Worm (Caenorhabditis elegans) whole organism, L1 larva: ENCODE measurements around the gene ttbk-4.

Experiments used
- C16A3.4 ChIP-seq: fragments of 150-350 bp; optimal IDR thresholded peaks from 2 replicates; lab custom pipeline; 2014; ENCODE audit warnings: missing biosample characterization, missing genetic modification characterization
- C34B4.2 ChIP-seq: sonication (generic microtip); optimal IDR thresholded peaks from 2 replicates; lab custom pipeline; 2017; ENCODE audit warnings: mild to moderate bottlenecking, missing genetic modification characterization, missing compliant biosample characterization
- Y116A8C.19 ChIP-seq: sonication (generic microtip); optimal IDR thresholded peaks from 2 replicates; lab custom pipeline; 2016; ENCODE audit warnings: missing compliant biosample characterization, missing genetic modification characterization, borderline replicate concordance
- alr-1 ChIP-seq: fragments of 200-800 bp; sonication (Bioruptor generic); optimal IDR thresholded peaks from 2 replicates; lab custom pipeline; 2018; ENCODE audit warnings: borderline replicate concordance, mild to moderate bottlenecking, missing genetic modification characterization, missing compliant biosample characterization
- ama-1 ChIP-seq: fragments of 150-350 bp; optimal IDR thresholded peaks from 2 replicates; lab custom pipeline; 2014
- ceh-82 ChIP-seq, 3 experiments: fragments of 150-350 bp in 1 of 3; sonication (generic microtip) in 2 of 3; optimal IDR thresholded peaks; 2 replicates each; lab custom pipeline; 2014 to 2017; ENCODE audit warnings: missing biosample characterization in 3 of 3, missing genetic modification characterization in 3 of 3
- ceh-90 ChIP-seq: sonication (generic microtip); optimal IDR thresholded peaks from 2 replicates; lab custom pipeline; 2016; ENCODE audit warnings: missing genetic modification characterization, missing compliant biosample characterization
- dpl-1 ChIP-seq, 3 experiments: fragments of 150-350 bp in 2 of 3; sonication (generic microtip) in 1 of 3; optimal IDR thresholded peaks; 2 replicates each; lab custom pipeline; 2014 to 2017; ENCODE audit warnings: missing biosample characterization in 3 of 3, missing genetic modification characterization in 3 of 3, missing genetic modification reagents in 3 of 3
- dsc-1 ChIP-seq: sonication (generic microtip); optimal IDR thresholded peaks from 2 replicates; lab custom pipeline; 2016; ENCODE audit warnings: mild to moderate bottlenecking, missing genetic modification characterization, missing compliant biosample characterization
- efl-1 ChIP-seq, 4 experiments: fragments of 150-350 bp; optimal IDR thresholded peaks in 3 of 4; peaks in 1 of 4; 1 replicate in 1 of 4; 2 replicates in 3 of 4; lab custom pipeline; 2014; ENCODE audit warnings: missing biosample characterization in 2 of 4, missing genetic modification characterization in 2 of 4, missing genetic modification reagents in 2 of 4
- egl-27 ChIP-seq, 2 experiments: fragments of 150-350 bp in 1 of 2; sonication (generic microtip); optimal IDR thresholded peaks; 3 replicates each; lab custom pipeline; 2017 to 2018; ENCODE audit warnings: missing biosample characterization in 2 of 2, missing genetic modification characterization in 2 of 2, missing genetic modification reagents in 2 of 2
- elt-2 ChIP-seq: sonication (generic microtip); optimal IDR thresholded peaks from 2 replicates; lab custom pipeline; 2016; ENCODE audit warnings: missing genetic modification characterization, mild to moderate bottlenecking, inconsistent platforms, missing compliant biosample characterization, missing genetic modification reagents
- fkh-10 ChIP-seq: sonication (generic microtip); optimal IDR thresholded peaks from 2 replicates; lab custom pipeline; 2017; ENCODE audit warnings: missing biosample characterization, missing genetic modification reagents, missing genetic modification characterization
- fkh-8 ChIP-seq: sonication (generic microtip); optimal IDR thresholded peaks from 2 replicates; lab custom pipeline; 2016; ENCODE audit warnings: mild to moderate bottlenecking, missing genetic modification characterization, missing compliant biosample characterization
- hlh-4 ChIP-seq: sonication (generic microtip); optimal IDR thresholded peaks from 2 replicates; lab custom pipeline; 2016; ENCODE audit warnings: mild to moderate bottlenecking, missing genetic modification characterization, missing compliant biosample characterization
- hpl-2 ChIP-seq: fragments of 150-350 bp; optimal IDR thresholded peaks from 2 replicates; lab custom pipeline; 2014; ENCODE audit warnings: missing biosample characterization, missing genetic modification reagents, missing genetic modification characterization
- irx-1 ChIP-seq: sonication (generic microtip); optimal IDR thresholded peaks from 2 replicates; lab custom pipeline; 2016; ENCODE audit warnings: missing genetic modification characterization, missing compliant biosample characterization
- isw-1 ChIP-seq: fragments of 200-800 bp; sonication (Bioruptor generic); IDR thresholded peaks from 2 replicates; pipeline ENCODE4 v1.3.6; 2022; ENCODE audit warnings: missing genetic modification characterization, missing compliant biosample characterization
- lin-14 ChIP-seq: fragments of 200-800 bp; sonication (Bioruptor generic); optimal IDR thresholded peaks from 2 replicates; lab custom pipeline; 2018; ENCODE audit warnings: mild to moderate bottlenecking, missing genetic modification characterization, moderate library complexity, missing compliant biosample characterization
- lin-35 ChIP-seq, 2 experiments: fragments of 150-350 bp; optimal IDR thresholded peaks; 2 replicates each; lab custom pipeline; 2014; ENCODE audit warnings: missing biosample characterization in 2 of 2, missing genetic modification characterization in 2 of 2, missing genetic modification reagents in 2 of 2
- lin-39 ChIP-seq: fragments of 150-350 bp; optimal IDR thresholded peaks from 2 replicates; lab custom pipeline; 2014; ENCODE audit warnings: missing biosample characterization, missing genetic modification reagents, missing genetic modification characterization
- lir-3 ChIP-seq: sonication (generic microtip); optimal IDR thresholded peaks from 2 replicates; lab custom pipeline; 2016; ENCODE audit warnings: mild to moderate bottlenecking, missing genetic modification characterization, moderate library complexity, missing compliant biosample characterization; ENCODE audit not compliant: poor library complexity
- lsy-2 ChIP-seq, 2 experiments: fragments of 150-350 bp; optimal IDR thresholded peaks; 2 replicates each; lab custom pipeline; 2014; ENCODE audit warnings: missing biosample characterization in 2 of 2, missing genetic modification characterization in 2 of 2
- nhr-11 ChIP-seq: fragments of 150-350 bp; optimal IDR thresholded peaks from 2 replicates; lab custom pipeline; 2014; ENCODE audit warnings: missing biosample characterization, missing genetic modification characterization
- nhr-12 ChIP-seq: sonication (generic microtip); optimal IDR thresholded peaks from 2 replicates; lab custom pipeline; 2017; ENCODE audit warnings: missing biosample characterization, missing genetic modification characterization
- nhr-19 ChIP-seq: fragments of 200-800 bp; sonication (Bioruptor generic); conservative IDR thresholded peaks from 2 replicates; pipeline ENCODE4 v1.3.6; 2022; ENCODE audit warnings: missing genetic modification characterization, missing compliant biosample characterization
- nhr-20 ChIP-seq: sonication (generic microtip); optimal IDR thresholded peaks from 2 replicates; lab custom pipeline; 2016; ENCODE audit warnings: mild to moderate bottlenecking, missing genetic modification characterization, missing compliant biosample characterization
- nhr-237 ChIP-seq: fragments of 150-350 bp; optimal IDR thresholded peaks from 2 replicates; lab custom pipeline; 2014; ENCODE audit warnings: missing biosample characterization, missing genetic modification characterization
- nhr-47 ChIP-seq: sonication (generic microtip); optimal IDR thresholded peaks from 2 replicates; lab custom pipeline; 2016; ENCODE audit warnings: mild to moderate bottlenecking, missing genetic modification characterization, moderate library complexity, missing compliant biosample characterization
- nhr-71 ChIP-seq: sonication (generic microtip); optimal IDR thresholded peaks from 2 replicates; lab custom pipeline; 2016; ENCODE audit warnings: mild to moderate bottlenecking, missing genetic modification characterization, moderate library complexity, missing compliant biosample characterization
- nhr-77 ChIP-seq: fragments of 150-350 bp; optimal IDR thresholded peaks from 2 replicates; lab custom pipeline; 2014; ENCODE audit warnings: missing biosample characterization, missing genetic modification characterization
- rnt-1 ChIP-seq: sonication (generic microtip); optimal IDR thresholded peaks from 2 replicates; lab custom pipeline; 2016; ENCODE audit warnings: mild to moderate bottlenecking, missing genetic modification characterization, moderate library complexity, missing compliant biosample characterization
- snpc-4 ChIP-seq: fragments of 150-350 bp; optimal IDR thresholded peaks from 2 replicates; lab custom pipeline; 2014; ENCODE audit warnings: missing biosample characterization, missing genetic modification characterization
- snu-23 ChIP-seq: sonication (generic microtip); optimal IDR thresholded peaks from 2 replicates; lab custom pipeline; 2016; ENCODE audit warnings: missing genetic modification characterization, missing compliant biosample characterization
- sox-4 ChIP-seq: sonication (generic microtip); optimal IDR thresholded peaks from 2 replicates; lab custom pipeline; 2016; ENCODE audit warnings: missing genetic modification characterization, missing compliant biosample characterization
- swsn-7 ChIP-seq: sonication (generic microtip); optimal IDR thresholded peaks from 2 replicates; lab custom pipeline; 2016; ENCODE audit warnings: missing genetic modification characterization, missing compliant biosample characterization
- tbx-2 ChIP-seq: sonication (generic microtip); optimal IDR thresholded peaks from 2 replicates; lab custom pipeline; 2016; ENCODE audit warnings: missing genetic modification characterization, missing compliant biosample characterization
- unc-86 ChIP-seq: sonication (generic microtip); optimal IDR thresholded peaks from 2 replicates; lab custom pipeline; 2016; ENCODE audit warnings: missing genetic modification characterization, missing compliant biosample characterization
- vab-15 ChIP-seq: sonication (generic microtip); optimal IDR thresholded peaks from 2 replicates; lab custom pipeline; 2017; ENCODE audit warnings: missing genotype, mild to moderate bottlenecking, missing genetic modification characterization, missing compliant biosample characterization
- zag-1 ChIP-seq: fragments of 150-350 bp; optimal IDR thresholded peaks from 2 replicates; lab custom pipeline; 2014; ENCODE audit warnings: missing biosample characterization, missing genetic modification characterization

Gene ttbk-4

DNA sequence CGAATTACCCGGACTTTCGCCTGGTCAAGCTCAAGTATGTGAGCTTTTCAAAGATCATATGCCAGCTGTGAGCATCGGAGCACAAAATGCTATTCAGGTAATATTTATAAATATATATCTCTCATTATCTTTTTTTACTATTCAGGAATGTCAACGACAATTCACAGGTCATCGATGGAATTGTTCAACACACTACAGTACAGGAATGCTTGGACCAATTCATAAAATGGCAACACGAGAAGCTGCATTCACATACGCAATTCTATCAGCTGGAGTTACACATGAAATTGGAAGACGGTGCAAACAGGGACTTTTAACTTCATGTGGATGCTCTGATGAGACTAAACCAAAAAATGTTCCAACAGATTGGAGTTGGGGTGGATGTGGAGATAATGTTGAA is 6.7 kb downstream of the ttbk-4 start:
- TF ChIP-seq nhr-11 (tag; lab: Kevin White, UChicago) (no peak), nhr-77 (tag; lab: Kevin White, UChicago) (no peak), fkh-8 (tag; lab: Kevin White, UChicago) (no peak), hlh-4 (tag; lab: Kevin White, UChicago) (no peak), tbx-2 (tag; lab: Kevin White, UChicago) (no peak), ceh-90 (tag; lab: Kevin White, UChicago) (no peak), ama-1 (lab: Kevin White, UChicago) (no peak), snpc-4 (no peak), nhr-237 (tag; lab: Kevin White, UChicago) (no peak), ceh-82 (tag; optimal IDR thresholded peaks at IDR 0.05; lab: Kevin White, UChicago) (no peak), snu-23 (GFP tag; lab: Kevin White, UChicago) (no peak), zag-1 (tag; lab: Kevin White, UChicago) (no peak), nhr-71 (no peak), C34B4.2 (tag; lab: Kevin White, UChicago) (no peak), irx-1 (tag; lab: Kevin White, UChicago) (no peak), isw-1 (GFP tag; lab: Robert Waterston, UW) (no peak)

DNA sequence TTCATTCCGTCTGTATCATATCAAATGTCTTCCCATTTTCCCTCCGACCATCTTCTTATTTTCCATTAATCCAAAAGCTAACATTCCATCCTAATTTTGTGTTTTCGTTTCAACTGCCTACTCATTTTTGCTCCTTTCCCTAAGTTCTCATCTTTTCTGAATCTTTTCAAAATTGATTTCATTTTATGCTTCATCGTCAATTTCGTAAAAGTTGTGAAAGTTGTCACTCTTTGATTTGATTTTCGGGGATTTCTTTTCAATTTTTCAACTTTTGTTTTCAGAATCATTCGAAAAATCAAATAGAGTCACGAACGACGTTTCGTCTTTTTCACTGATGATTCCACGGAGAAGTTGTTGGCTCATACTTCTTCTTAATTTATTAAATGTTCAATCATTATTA is 7.4 kb downstream of the ttbk-4 start, which contains the start of gene cwn-2:
TSS of gene cwn-2 (plus strand) at position 276 of the 400 bp plus-strand sequence.
- no peak for TF ChIP-seq dsc-1 (tag; lab: Kevin White, UChicago)
- TF ChIP-seq fkh-10 (GFP tag; lab: Kevin White, UChicago): peak; percentile 86
- TF ChIP-seq efl-1 (optimal IDR thresholded peaks at IDR 0.05; lab: Kevin White, UChicago): no peak
- TF ChIP-seq efl-1 (GFP tag; optimal IDR thresholded peaks at IDR 0.05 in 1 of 2; lab: Kevin White, UChicago): peak in 1 of 2 experiments; percentile 91

DNA sequence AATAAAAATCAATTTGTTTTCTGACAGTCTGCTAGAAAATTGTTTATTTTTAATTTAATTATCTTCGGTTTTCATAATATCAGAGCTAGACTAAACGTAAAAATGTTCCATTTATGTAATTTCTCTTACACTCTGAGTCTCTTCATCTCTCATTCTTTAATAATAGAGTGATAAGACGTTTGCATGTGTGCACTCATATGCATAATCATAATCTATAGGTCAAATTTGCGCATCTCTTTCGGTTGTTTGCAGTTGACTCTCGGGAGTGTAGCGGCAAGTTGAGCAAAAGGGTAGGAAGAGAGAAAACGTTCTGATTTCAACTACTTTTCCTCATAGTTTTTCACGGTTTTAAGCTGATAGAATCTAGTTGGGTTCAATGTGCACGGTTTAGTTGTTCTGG is 8.5 kb downstream of the ttbk-4 start:
- TF ChIP-seq elt-2 (tag; lab: Kevin White, UChicago) (peak; percentile 22), vab-15 (tag; lab: Kevin White, UChicago) (no peak), lin-39 (tag; lab: Kevin White, UChicago) (no peak), nhr-19 (GFP tag; lab: Robert Waterston, UW) (no peak), egl-27 (tag; optimal IDR thresholded peaks at IDR 0.05; lab: Kevin White, UChicago) (no peak), efl-1 (optimal IDR thresholded peaks at IDR 0.05; lab: Kevin White, UChicago) (no peak), efl-1 (GFP tag; optimal IDR thresholded peaks at IDR 0.05 in 1 of 2; lab: Kevin White, UChicago) (no peak)

DNA sequence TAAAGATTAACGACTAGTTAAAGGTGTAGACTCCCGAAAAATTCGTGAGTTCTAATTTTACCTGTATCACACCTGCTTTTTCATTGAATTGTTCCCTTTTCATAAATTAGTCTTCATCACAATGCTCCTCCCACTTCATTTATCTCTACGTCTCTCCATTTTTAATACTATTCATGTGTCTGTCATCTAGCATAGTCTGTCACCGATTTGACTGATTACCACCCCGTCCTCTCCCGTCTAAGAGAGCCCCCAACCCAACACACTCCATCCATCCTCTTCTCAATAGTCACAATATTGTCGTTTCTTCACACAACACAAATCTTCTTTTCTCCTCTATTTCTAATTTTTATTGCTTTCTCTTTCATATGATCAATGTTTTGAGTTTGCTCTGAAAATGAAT is 9.8 kb downstream of the ttbk-4 start:
- no peak for TF ChIP-seq lir-3 (tag; lab: Kevin White, UChicago)
- peak; percentile 62 for TF ChIP-seq lin-39 (tag; lab: Kevin White, UChicago)
- peak; percentile 52 for TF ChIP-seq lin-14
- TF ChIP-seq nhr-47: no peak

DNA sequence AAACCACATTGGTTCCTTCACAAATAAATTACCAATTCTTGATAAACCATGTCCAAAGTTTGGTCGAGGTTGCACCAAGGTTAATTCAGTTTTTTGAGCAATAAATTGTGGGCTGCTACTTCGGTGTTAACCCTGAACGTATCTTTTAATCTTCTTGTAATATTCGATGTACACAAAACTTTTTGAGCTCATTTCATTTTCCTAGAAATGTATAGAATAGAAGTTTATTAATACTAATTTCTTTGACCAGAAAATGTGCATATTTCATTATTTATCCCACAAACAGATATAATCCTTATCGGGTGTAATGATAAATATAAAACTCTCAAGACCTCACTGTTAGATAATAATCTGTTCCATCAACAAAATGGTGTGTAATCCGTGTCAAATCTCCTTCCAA is 11.0 kb downstream of the ttbk-4 start:
- TF ChIP-seq Y116A8C.19 (tag; lab: Kevin White, UChicago) (no peak), dsc-1 (tag; lab: Kevin White, UChicago) (peak; percentile 82), efl-1 (optimal IDR thresholded peaks at IDR 0.05; lab: Kevin White, UChicago) (no peak), efl-1 (GFP tag; optimal IDR thresholded peaks at IDR 0.05 in 1 of 2; lab: Kevin White, UChicago) (peak in 1 of 2 experiments; percentile 68)

DNA sequence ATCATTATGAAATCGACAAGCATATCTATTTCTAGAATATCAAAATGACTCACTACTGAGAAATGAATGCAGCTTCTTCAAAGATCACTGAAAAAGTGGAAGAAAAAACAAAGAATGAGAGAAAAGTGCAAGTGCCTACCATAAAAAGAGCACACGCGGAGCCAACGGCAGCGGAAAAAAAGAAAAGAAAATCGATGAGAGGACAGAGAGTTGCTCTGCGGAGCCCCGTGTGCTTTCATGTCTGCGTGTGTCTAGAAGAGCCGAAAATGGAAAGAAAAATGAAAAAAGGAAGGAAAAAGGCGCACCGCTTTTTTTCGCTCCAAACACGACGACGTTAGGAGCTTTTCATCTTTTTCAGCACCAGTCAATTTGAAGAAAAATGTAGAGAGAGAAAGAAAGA is 12.2 kb downstream of the ttbk-4 start, which contains the start of gene ipla-7:
TSS of gene ipla-7 (minus strand) at position 122 of the 400 bp plus-strand sequence.
- peak; percentile 51 for TF ChIP-seq nhr-71
- peak; percentile 56 for TF ChIP-seq fkh-8 (tag; lab: Kevin White, UChicago)
- peak; percentile 7 for TF ChIP-seq tbx-2 (tag; lab: Kevin White, UChicago)
- TF ChIP-seq rnt-1: no peak
- peak; percentile 15 for TF ChIP-seq nhr-47
- TF ChIP-seq dpl-1 (GFP tag; optimal IDR thresholded peaks at IDR 0.05; lab: Kevin White, UChicago): peak in 1 of 3 experiments; percentile 20
- TF ChIP-seq unc-86: peak; percentile 15
- peak in 1 of 2 experiments; percentile 28 for TF ChIP-seq lsy-2 (tag; optimal IDR thresholded peaks at IDR 0.05; lab: Kevin White, UChicago)
- TF ChIP-seq alr-1: no peak
- no peak for TF ChIP-seq Y116A8C.19 (tag; lab: Kevin White, UChicago)
- TF ChIP-seq lin-35 (GFP tag; optimal IDR thresholded peaks at IDR 0.05; lab: Kevin White, UChicago): peak in 1 of 2 experiments; percentile 11
- TF ChIP-seq nhr-20: no peak
- TF ChIP-seq hpl-2 (GFP tag; lab: Kevin White, UChicago): no peak
- TF ChIP-seq fkh-10 (GFP tag; lab: Kevin White, UChicago): peak; percentile 16
- TF ChIP-seq efl-1 (optimal IDR thresholded peaks at IDR 0.05; lab: Kevin White, UChicago): peak in 1 of 2 experiments; percentile 5
- TF ChIP-seq efl-1 (GFP tag; optimal IDR thresholded peaks at IDR 0.05 in 1 of 2; lab: Kevin White, UChicago): peak in 1 of 2 experiments; percentile 82
- TF ChIP-seq swsn-7 (tag; lab: Kevin White, UChicago): peak; percentile 20
- TF ChIP-seq nhr-12: no peak
- peak in 1 of 3 experiments; percentile 56 for TF ChIP-seq ceh-82 (tag; optimal IDR thresholded peaks at IDR 0.05; lab: Kevin White, UChicago)
- no peak for TF ChIP-seq sox-4
- no peak for TF ChIP-seq C16A3.4 (tag; lab: Kevin White, UChicago)
